Worm (Caenorhabditis elegans): ENCODE results near the gene pnp-1.
A peak's percentile ranks its signal among the peaks of the same experiment; 100 is the strongest.

Gene pnp-1

DNA sequence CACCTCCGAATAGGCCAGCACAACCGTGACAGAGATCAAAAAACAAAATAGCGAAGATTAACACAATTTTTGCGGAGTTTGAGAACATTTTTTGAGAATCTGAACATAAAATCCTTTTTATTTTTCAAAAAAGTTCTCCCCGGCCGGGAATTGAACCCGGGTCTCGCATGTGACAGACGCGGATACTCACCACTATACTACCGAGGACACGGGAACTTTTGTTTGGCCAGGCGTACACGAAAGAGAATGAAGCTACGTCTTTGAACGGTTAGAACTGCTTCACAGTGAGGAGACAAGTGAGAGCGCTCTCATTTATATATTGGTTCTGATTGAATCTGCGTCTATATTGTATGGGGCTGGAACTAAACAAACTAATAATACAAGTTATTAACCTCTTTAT lies 24.4 kb upstream of the pnp-1 start, which contains the start of gene grl-26 (continued):
- TF ChIP-seq ceh-91 (GFP tag; IDR thresholded peaks at IDR 0.05): no peak
- TF ChIP-seq tbx-9 (tag; optimal IDR thresholded peaks at IDR 0.05; ENCODE audit: borderline replicate concordance): no peak
- TF ChIP-seq aptf-3 (GFP tag; IDR thresholded peaks at IDR 0.05): no peak
- TF ChIP-seq ceh-79 (tag; optimal IDR thresholded peaks at IDR 0.05): peak; percentile 64
- TF ChIP-seq B0336.3 (GFP tag; IDR thresholded peaks at IDR 0.05): peak; percentile 24; the same call in 1 of the 2 replicates
- TF ChIP-seq ztf-26 (tag; optimal IDR thresholded peaks at IDR 0.05): peak; percentile 74
- 0 out of 2 replicates have a peak, but pooled peaks have one; percentile 86 for TF ChIP-seq F37B4.10 (GFP tag; IDR thresholded peaks at IDR 0.05)
- TF ChIP-seq let-607 (tag; optimal IDR thresholded peaks at IDR 0.05): peak; percentile 6 to 25
- peak; percentile 89 for TF ChIP-seq him-1 (tag; optimal IDR thresholded peaks at IDR 0.05)
- TF ChIP-seq F49E8.2 (tag; optimal IDR thresholded peaks at IDR 0.05; ENCODE audit: insufficient read depth): peak; percentile 51
- TF ChIP-seq egl-44 (GFP tag; IDR thresholded peaks at IDR 0.05): 0 out of 2 replicates have a peak, but pooled peaks have one; percentile 62
- peak; percentile 55 for TF ChIP-seq attf-5 (GFP tag; optimal IDR thresholded peaks at IDR 0.05)
- TF ChIP-seq cebp-2 (GFP tag; IDR thresholded peaks at IDR 0.05): 0 out of 2 replicates have a peak, but pooled peaks have one; percentile 68
- peak; percentile 53 for TF ChIP-seq repo-1 (tag; optimal IDR thresholded peaks at IDR 0.05)
- 0 out of 2 replicates have a peak, but pooled peaks have one; percentile 22 for TF ChIP-seq Y79H2A.3 (GFP tag; conservative IDR thresholded peaks at IDR 0.05)
- TF ChIP-seq die-1 (tag; optimal IDR thresholded peaks at IDR 0.05): peak; percentile 88
- no peak for TF ChIP-seq nfya-2 (GFP tag; IDR thresholded peaks at IDR 0.05)
- TF ChIP-seq lin-40 (tag; optimal IDR thresholded peaks at IDR 0.05): no peak
- no peak for TF ChIP-seq nhr-27 (tag; optimal IDR thresholded peaks at IDR 0.05)
- TF ChIP-seq ama-1 (optimal IDR thresholded peaks at IDR 0.05): no peak
- peak; percentile 70 to 78 for TF ChIP-seq ama-1 (GFP tag; optimal IDR thresholded peaks at IDR 0.05)
- TF ChIP-seq hmg-20 (GFP tag; IDR thresholded peaks at IDR 0.05): 0 out of 2 replicates have a peak, but pooled peaks have one; percentile 14
- no peak for TF ChIP-seq hlh-26 (GFP tag; conservative IDR thresholded peaks at IDR 0.05)
- peak; percentile 25 for TF ChIP-seq lsl-1 (GFP tag; optimal IDR thresholded peaks at IDR 0.05)
- no peak for TF ChIP-seq ccch-3 (GFP tag; optimal IDR thresholded peaks at IDR 0.05)
- TF ChIP-seq mes-4 (tag; optimal IDR thresholded peaks at IDR 0.05): peak; percentile 85
- TF ChIP-seq attf-3 (GFP tag; conservative IDR thresholded peaks at IDR 0.05): 0 out of 2 replicates have a peak, but pooled peaks have one; percentile 22
- TF ChIP-seq pha-4 (tag; optimal IDR thresholded peaks at IDR 0.05): no peak
- TF ChIP-seq Y53G8AR.9 (GFP tag; conservative IDR thresholded peaks at IDR 0.05): 0 out of 2 replicates have a peak, but pooled peaks have one; percentile 29
- TF ChIP-seq aptf-2 (GFP tag; conservative IDR thresholded peaks at IDR 0.05): no peak
- TF ChIP-seq tbp1 (GFP tag; optimal IDR thresholded peaks at IDR 0.05): peak; percentile 98
- peak; percentile 28 for TF ChIP-seq B0035.1 (tag; optimal IDR thresholded peaks at IDR 0.05)
- TF ChIP-seq Y56A3A.18 (GFP tag; IDR thresholded peaks at IDR 0.05): peak; percentile 85
- no peak for TF ChIP-seq F22D6.2 (tag; optimal IDR thresholded peaks at IDR 0.05)
- no peak for TF ChIP-seq hlh-12 (tag; optimal IDR thresholded peaks at IDR 0.05)
- TF ChIP-seq bed-2 (GFP tag; IDR thresholded peaks at IDR 0.05): 0 out of 2 replicates have a peak, but pooled peaks have one; percentile 31
- TF ChIP-seq ekl-4 (GFP tag; IDR thresholded peaks at IDR 0.05): peak; percentile 65; the same call in 1 of the 2 replicates
- TF ChIP-seq F57A8.1 (GFP tag; optimal IDR thresholded peaks at IDR 0.05): no peak
- peak; percentile 1 for TF ChIP-seq atf-7 (tag; optimal IDR thresholded peaks at IDR 0.05)
- peak; percentile 62 for TF ChIP-seq lir-1 (GFP tag; conservative IDR thresholded peaks at IDR 0.05)
- no peak for TF ChIP-seq ztf-6 (GFP tag; IDR thresholded peaks at IDR 0.05)
- TF ChIP-seq F39B2.1 (GFP tag; IDR thresholded peaks at IDR 0.05): no peak
- peak; percentile 48 for TF ChIP-seq chd-7 (tag; optimal IDR thresholded peaks at IDR 0.05)
- TF ChIP-seq K12H6.12 (tag; optimal IDR thresholded peaks at IDR 0.05): peak; percentile 36
- TF ChIP-seq ceh-27 (GFP tag; optimal IDR thresholded peaks at IDR 0.05): peak; percentile 28
- no peak for TF ChIP-seq madf-8 (GFP tag; conservative IDR thresholded peaks at IDR 0.05)
- 0 out of 2 replicates have a peak, but pooled peaks have one; percentile 40 for TF ChIP-seq C06A6.2 (GFP tag; conservative IDR thresholded peaks at IDR 0.05)
- no peak for TF ChIP-seq ztf-22 (GFP tag; optimal IDR thresholded peaks at IDR 0.05)
- peak; percentile 55; the same call in 1 of the 2 replicates for TF ChIP-seq nfyb-1 (GFP tag; IDR thresholded peaks at IDR 0.05)

Measured in whole organism, young adult.